Worm (Caenorhabditis elegans) whole organism, L3 larva: ENCODE measurements around the gene B0496.1.

Experiments used
- ceh-82 ChIP-seq: fragments of 150-350 bp; optimal IDR thresholded peaks from 2 replicates; lab custom pipeline; 2014; ENCODE audit warnings: missing biosample characterization, missing genetic modification characterization
- egl-5 ChIP-seq: fragments of 150-350 bp; optimal IDR thresholded peaks from 2 replicates; lab custom pipeline; 2017; ENCODE audit warnings: missing biosample characterization, missing genetic modification reagents, missing genetic modification characterization, inconsistent platforms
- fos-1 ChIP-seq: fragments of 150-350 bp; optimal IDR thresholded peaks from 2 replicates; lab custom pipeline; 2014; ENCODE audit warnings: missing biosample characterization, missing genetic modification characterization
- pqm-1 ChIP-seq: fragments of 150-350 bp; optimal IDR thresholded peaks from 2 replicates; lab custom pipeline; 2017; ENCODE audit warnings: missing biosample characterization, missing genetic modification characterization, inconsistent platforms
- sea-2 ChIP-seq: fragments of 150-350 bp; sonication (generic microtip); optimal IDR thresholded peaks from 4 replicates; lab custom pipeline; 2014; ENCODE audit warnings: missing biosample characterization, missing genetic modification reagents, missing genetic modification characterization
- snpc-4 ChIP-seq: fragments of 150-350 bp; optimal IDR thresholded peaks from 2 replicates; lab custom pipeline; 2014; ENCODE audit warnings: missing biosample characterization, missing genetic modification characterization
- unc-62 ChIP-seq: fragments of 150-350 bp; sonication (generic microtip); optimal IDR thresholded peaks from 4 replicates; lab custom pipeline; 2014; ENCODE audit warnings: missing biosample characterization, missing genetic modification reagents, missing genetic modification characterization
- ztf-11 ChIP-seq: fragments of 150-350 bp; optimal IDR thresholded peaks from 2 replicates; lab custom pipeline; 2014; ENCODE audit warnings: missing biosample characterization, missing genetic modification characterization

DNA sequence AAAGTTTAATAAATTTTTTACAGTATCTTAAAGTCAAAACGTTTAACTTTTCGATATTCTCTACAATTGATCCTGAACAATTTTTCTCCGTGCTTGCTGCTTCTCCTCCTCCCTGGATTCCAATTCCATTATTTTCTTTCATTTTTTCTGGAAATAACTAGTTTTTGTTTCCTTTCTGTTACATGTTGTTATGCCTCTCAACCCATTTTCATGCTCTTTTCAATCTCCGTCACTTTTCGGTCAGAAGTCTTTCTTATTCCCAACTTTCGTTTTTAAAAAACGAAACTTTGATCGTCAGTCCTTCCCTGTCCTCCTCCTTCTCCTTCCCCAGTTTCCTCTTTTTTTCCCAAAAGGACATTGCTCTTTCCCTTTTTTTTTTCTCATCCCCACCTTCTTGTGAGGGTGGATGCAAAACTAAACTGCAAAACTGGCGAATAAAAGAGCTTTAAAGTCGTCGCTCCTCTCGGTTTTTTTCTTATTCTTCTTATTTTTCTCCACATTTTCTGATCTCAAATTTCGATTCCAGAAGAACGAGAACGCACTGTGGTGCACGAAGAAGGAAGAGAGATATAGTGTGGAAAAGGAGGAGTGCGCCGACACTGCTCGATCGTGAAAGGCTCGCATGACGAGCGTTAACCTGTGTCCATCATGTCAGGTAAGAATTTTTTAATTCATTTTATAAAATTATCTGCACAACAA lies 41.0 kb upstream of the B0496.1 start, which contains the start of the genes C48A7.16 and egl-19:
- TF ChIP-seq ceh-82 (tag; lab: Kevin White, UChicago) (no peak), fos-1 (no peak), ztf-11 (no peak), egl-5 (no peak), sea-2 (GFP tag; lab: Kevin White, UChicago) (no peak), snpc-4 (tag; lab: Kevin White, UChicago) (no peak), unc-62 (no peak), pqm-1 (no peak)
